Worm (Caenorhabditis elegans): ENCODE measurements around the gene F19B10.10.

Gene F19B10.10

DNA sequence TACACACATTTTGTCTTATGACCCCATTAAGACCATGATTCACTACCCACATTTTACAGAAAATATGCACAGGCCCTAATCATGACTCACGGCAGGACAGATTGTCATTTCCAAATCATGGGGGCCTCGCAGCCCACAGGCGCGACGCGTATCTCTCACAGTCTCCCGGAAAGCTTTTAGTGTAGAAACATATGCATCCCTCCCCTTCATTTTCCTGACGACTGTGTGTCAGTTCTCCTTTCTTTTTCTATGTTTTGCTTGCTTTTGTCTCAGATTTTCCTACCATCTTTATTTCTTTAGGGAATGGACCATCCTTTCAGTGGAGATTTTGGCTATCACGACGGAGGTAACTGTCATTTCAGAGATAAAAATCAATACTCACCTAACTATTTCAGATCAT, 40.0 kb downstream of the F19B10.10 start, which contains the start of gene M151.1:
Gene M151.1, plus strand, starts transcription at position 301 of the 400 bp plus-strand sequence.
- TF ChIP-seq tab-1 (GFP tag; IDR thresholded peaks at IDR 0.05) (no peak), flt-1 (GFP tag; IDR thresholded peaks at IDR 0.05) (no peak), ztf-23 (GFP tag; IDR thresholded peaks at IDR 0.05) (no peak), ref-1 (GFP tag; conservative IDR thresholded peaks at IDR 0.05) (no peak), ztf-29 (GFP tag; IDR thresholded peaks at IDR 0.05) (no peak), klf-2 (GFP tag; conservative IDR thresholded peaks at IDR 0.05) (no peak), cog-1 (tag; optimal IDR thresholded peaks at IDR 0.05) (no peak), T22C8.4 (GFP tag; IDR thresholded peaks at IDR 0.05) (no peak), med-1 (GFP tag; optimal IDR thresholded peaks at IDR 0.05; ENCODE audit: insufficient read depth) (no peak)

DNA sequence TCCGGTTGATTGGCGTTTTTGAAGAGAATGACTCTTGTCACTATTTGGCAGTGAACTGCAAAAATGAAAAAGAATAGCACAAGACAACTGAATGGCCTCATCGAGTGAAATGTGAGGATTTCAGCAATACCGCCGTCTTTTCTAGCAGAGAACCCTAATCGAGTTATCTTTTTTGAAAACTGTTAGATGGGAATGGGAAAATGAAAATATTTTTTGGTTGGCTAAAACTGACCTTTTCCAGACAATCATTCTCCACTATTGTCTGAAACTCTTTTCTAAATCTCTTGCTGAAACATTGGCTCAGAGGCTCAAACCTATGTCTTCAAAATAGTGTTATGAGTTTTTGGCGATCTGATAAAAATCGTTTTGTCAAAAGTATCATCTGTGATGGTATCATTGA, 41.0 kb downstream of the F19B10.10 start, which contains the start of gene M151.10:
Gene M151.10, minus strand, starts transcription at position 101 of the 400 bp plus-strand sequence.
- TF ChIP-seq ztf-29 (GFP tag; IDR thresholded peaks at IDR 0.05) (no peak), ztf-23 (GFP tag; IDR thresholded peaks at IDR 0.05) (no peak), tab-1 (GFP tag; IDR thresholded peaks at IDR 0.05) (no peak)

DNA sequence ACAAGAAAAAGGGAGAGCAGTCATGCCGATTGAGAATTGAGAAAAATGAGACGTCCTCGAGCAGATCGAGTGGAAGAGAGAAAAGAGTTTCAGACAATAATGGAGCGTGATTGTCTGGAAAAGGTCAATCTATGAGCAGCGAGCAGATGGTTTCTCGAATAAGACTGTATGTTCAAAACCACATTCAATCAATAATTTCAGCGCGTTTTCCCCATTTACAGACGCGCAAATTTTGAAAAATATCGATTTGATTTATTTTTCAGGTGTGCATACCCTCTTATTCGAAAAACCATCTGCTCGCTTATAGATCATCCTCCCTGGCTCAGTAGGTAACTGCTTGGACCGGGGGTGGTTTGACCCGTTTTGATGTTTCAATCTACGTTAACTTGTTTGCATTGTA, 42.0 kb downstream of the F19B10.10 start, which contains the start of gene fbxb-31:
Gene fbxb-31, minus strand, starts transcription at position 101 of the 400 bp plus-strand sequence.
- TF ChIP-seq T22C8.4 (GFP tag; IDR thresholded peaks at IDR 0.05) = no peak
- TF ChIP-seq ztf-23 (GFP tag; IDR thresholded peaks at IDR 0.05) = no peak
- no peak for TF ChIP-seq cog-1 (tag; optimal IDR thresholded peaks at IDR 0.05)
- TF ChIP-seq med-1 (GFP tag; optimal IDR thresholded peaks at IDR 0.05; ENCODE audit: insufficient read depth) = no peak
- no peak for TF ChIP-seq klf-2 (GFP tag; conservative IDR thresholded peaks at IDR 0.05)
- TF ChIP-seq ref-1 (GFP tag; conservative IDR thresholded peaks at IDR 0.05) = no peak
- TF ChIP-seq flt-1 (GFP tag; IDR thresholded peaks at IDR 0.05) = no peak
- no peak for TF ChIP-seq tab-1 (GFP tag; IDR thresholded peaks at IDR 0.05)
- no peak for TF ChIP-seq ztf-29 (GFP tag; IDR thresholded peaks at IDR 0.05)

DNA sequence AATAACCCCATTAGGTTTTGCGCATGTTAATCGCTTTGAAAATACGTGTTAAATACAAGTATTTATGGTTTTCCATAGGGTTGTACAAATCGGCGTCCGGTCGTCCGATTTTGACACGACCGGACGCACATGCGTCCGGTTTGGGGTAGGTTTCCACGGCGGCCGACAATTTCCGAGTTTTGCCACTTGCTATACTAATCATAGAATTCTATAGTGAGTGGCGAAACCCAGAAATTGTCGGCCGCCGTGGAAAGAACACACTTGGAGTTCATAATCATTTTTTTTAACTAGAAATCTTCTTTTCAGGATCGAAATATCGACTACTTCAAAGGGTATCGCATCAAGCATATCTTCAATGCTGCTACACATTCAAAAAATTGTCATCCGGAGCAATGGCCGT, 46.5 kb downstream of the F19B10.10 start:
- TF ChIP-seq ref-1 (GFP tag; conservative IDR thresholded peaks at IDR 0.05) (no peak), ztf-29 (GFP tag; IDR thresholded peaks at IDR 0.05) (no peak), flt-1 (GFP tag; IDR thresholded peaks at IDR 0.05) (no peak)

DNA sequence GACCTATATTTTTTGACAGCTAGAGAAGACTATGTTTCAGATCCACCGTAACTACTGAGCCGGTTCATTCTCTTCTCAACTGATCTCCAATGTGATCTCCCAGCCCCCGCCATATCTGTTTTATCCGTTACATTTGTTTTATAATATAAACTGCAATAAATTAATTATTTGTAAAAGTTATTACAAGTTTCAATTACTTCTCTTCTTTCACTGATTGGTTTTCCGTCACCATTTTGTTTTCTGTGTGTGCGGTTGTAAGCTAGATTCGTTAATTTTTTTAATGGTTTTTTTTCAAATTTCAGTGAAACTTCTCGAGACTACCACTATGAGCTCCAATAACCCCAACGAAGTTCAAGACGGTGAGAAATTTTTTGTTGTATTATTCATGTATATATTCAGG, 50.4 kb downstream of the F19B10.10 start, which contains the start of gene M151.2:
Gene M151.2, plus strand, starts transcription at position 301 of the 400 bp plus-strand sequence.
- no peak for TF ChIP-seq flt-1 (GFP tag; IDR thresholded peaks at IDR 0.05)
- no peak for TF ChIP-seq T22C8.4 (GFP tag; IDR thresholded peaks at IDR 0.05)
- TF ChIP-seq ztf-23 (GFP tag; IDR thresholded peaks at IDR 0.05) = no peak
- TF ChIP-seq klf-2 (GFP tag; conservative IDR thresholded peaks at IDR 0.05) = no peak

Measured in whole organism, midembryonic.